Worm (Caenorhabditis elegans) whole organism, L4/young adult: Measurements from ENCODE around the gene C47D12.5.
"Not testable (repeated sequence)": the region's sequence is repeated elsewhere in the genome, so short reads cannot be mapped to it uniquely, and the experiment has no call there.

ENCODE experiments used
- W03F9.2 ChIP-seq: fragments of 150-350 bp; optimal IDR thresholded peaks from 2 replicates; lab custom pipeline; 2014; ENCODE audit warnings: missing biosample characterization, missing genetic modification characterization
- dao-5 ChIP-seq: sonication (generic microtip); optimal IDR thresholded peaks from 2 replicates; lab custom pipeline; 2016; ENCODE audit warnings: missing genotype, missing genetic modification characterization, moderate library complexity, missing compliant biosample characterization
- him-1 ChIP-seq: sonication (generic microtip); optimal IDR thresholded peaks from 2 replicates; lab custom pipeline; 2016; ENCODE audit warnings: missing genotype, missing genetic modification reagents, missing genetic modification characterization, missing compliant biosample characterization

Gene C47D12.5

DNA sequence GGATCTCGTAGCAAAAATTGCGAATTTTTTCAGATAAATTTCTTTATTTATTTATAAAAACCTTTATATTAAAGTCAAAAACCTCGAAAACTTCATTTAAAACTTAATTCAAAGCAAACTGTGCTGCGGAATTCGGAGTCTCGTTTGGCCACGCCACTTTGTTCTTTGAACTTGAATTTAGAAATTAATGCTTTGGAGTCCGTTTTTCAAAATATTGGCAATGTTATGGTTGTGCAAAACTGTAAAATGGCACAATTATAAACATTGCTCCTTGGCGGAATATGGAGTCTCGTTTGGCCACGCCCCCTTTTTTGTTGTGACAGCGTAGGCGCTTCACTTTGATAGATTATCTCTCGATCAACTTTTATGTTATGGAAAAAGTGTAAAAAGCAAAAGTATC, 34.5 kb upstream of the C47D12.5 start:
- TF ChIP-seq him-1 (tag; lab: Kevin White, UChicago) (no peak), W03F9.2 (tag; lab: Kevin White, UChicago) (no peak), dao-5 (tag; lab: Kevin White, UChicago) (no peak)

DNA sequence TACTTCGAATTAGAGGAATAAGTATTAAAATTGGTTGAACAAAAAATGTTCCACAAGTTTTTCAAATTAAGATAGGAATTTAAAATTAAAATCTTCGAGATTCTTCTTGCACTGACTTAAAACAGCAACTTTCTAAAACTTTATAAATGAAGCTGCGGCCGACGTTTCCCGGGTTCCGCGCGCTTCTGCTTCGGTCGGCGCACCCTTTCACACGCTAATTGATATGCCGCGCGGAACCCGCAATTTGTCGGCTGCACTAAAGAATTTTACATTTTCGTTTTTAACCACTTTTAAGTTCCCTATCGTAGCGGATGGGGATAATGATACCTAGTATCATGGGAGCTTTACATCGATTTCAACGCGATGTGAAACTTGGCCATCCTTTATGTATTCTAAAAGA, 29.7 kb upstream of the C47D12.5 start:
- TF ChIP-seq W03F9.2 (tag; lab: Kevin White, UChicago) (no peak), him-1 (tag; lab: Kevin White, UChicago) (no peak), dao-5 (tag; lab: Kevin White, UChicago) (no peak)

DNA sequence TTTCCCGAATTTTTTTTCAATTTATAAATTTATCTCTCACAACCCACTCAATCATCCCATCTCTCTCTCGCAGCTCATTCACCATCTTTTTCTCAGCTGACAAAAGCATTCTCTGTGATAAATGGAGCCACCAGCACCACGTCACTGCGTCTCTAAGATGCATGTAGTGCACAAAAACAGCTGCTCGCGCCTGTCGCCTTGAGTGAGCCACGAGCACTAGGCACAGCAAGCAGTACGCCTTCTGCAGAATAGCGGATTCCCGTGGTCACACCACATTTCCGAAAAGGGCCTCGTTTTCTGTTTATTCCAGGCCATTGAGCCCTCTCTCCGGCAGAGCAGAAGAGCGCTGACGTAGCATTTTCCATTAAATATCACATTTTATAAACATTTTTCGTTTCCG, 28.5 kb upstream of the C47D12.5 start, which contains the start of gene F13D12.10:
Gene F13D12.10, plus strand, starts transcription at position 231 of the 400 bp plus-strand sequence.
- TF ChIP-seq W03F9.2 (tag; lab: Kevin White, UChicago): no peak
- no peak for TF ChIP-seq him-1 (tag; lab: Kevin White, UChicago)
- no peak for TF ChIP-seq dao-5 (tag; lab: Kevin White, UChicago)

DNA sequence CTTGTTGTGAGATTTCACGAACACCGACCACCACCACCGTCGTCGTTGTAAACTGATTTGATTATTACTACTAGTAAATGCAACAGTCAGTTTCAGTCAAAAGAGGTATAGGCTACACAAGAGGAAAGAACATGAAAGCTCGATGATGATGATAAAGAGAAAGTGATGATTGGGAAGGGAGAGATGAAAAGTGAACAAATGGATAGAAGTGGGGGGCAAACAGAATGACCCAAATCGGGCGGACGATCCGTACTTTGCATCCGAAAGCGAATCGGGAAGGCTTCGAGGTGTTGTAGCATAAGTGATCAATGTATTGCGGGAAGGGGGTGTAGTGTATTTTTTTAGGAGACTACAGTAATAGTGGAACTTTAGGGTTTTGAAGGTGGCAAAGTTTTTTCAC, 25.7 kb upstream of the C47D12.5 start:
- TF ChIP-seq dao-5 (tag; lab: Kevin White, UChicago) (no peak), W03F9.2 (tag; lab: Kevin White, UChicago) (no peak), him-1 (tag; lab: Kevin White, UChicago) (no peak)

DNA sequence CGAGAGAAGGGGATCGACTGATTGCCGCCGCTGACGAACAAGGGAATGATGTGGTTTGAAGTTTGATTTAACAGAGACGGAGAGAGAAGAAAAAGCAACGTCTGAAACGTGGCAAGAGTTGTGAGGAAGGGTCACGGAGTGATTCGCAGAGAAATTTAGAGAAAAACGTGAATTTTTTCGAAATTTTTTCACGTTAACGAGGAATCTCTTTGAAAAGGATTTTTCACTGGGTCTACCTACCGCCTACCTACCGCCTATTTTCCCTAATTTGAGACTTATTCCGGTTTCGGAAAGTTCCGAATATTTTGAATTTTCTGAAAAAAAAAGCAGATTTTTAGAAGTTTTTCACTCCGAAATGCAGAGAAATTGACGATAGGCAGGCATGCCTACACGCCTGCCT, 24.4 kb upstream of the C47D12.5 start, which contains the start of gene fcmt-1:
Gene fcmt-1, minus strand, starts transcription at position 101 of the 400 bp plus-strand sequence.
- TF ChIP-seq dao-5 (tag; lab: Kevin White, UChicago): no peak

DNA sequence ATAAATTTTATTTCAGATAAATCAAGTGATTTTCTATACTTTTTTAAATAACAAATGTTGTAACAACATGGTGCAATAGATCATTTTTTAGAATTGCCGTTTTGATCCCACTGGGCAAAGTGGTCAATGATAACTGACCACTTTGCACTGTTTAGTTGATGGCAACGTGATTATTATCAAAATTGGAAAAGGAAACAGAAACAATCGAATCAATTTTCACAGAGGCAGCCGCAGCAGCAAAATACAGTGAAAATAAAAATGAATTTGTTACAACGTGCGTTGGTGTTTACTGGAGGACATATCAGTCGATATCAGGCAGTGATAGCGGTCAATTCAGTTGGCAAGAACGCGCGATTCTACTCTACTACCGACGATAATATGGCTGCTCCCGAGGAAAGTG, 20.7 kb upstream of the C47D12.5 start, which contains the start of gene VF13D12L.3:
Gene VF13D12L.3, plus strand, starts transcription at position 223 of the 400 bp plus-strand sequence.
- TF ChIP-seq W03F9.2 (tag; lab: Kevin White, UChicago) (no peak), him-1 (tag; lab: Kevin White, UChicago) (no peak), dao-5 (tag; lab: Kevin White, UChicago) (no peak)

DNA sequence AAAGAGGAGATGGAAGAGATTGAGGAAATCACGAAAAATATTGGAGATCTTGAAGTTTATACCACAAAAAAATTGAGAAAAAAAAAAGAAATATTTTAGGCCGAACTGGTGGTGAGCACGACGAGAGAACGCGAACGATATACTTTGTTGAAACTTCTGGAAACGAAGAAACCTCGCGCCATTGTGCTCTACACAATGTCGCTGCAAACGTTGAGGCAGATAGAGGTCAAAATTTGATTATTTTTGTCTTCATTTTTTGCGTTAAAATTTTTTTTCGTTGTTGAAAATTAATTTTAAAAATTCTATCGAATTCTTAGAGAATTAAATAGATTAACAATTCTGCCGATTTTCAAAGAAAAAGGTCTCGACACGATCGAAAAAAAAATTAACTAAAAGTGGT, 15.6 kb upstream of the C47D12.5 start:
- TF ChIP-seq him-1 (tag; lab: Kevin White, UChicago) (no peak), W03F9.2 (tag; lab: Kevin White, UChicago) (no peak), dao-5 (tag; lab: Kevin White, UChicago) (no peak)

DNA sequence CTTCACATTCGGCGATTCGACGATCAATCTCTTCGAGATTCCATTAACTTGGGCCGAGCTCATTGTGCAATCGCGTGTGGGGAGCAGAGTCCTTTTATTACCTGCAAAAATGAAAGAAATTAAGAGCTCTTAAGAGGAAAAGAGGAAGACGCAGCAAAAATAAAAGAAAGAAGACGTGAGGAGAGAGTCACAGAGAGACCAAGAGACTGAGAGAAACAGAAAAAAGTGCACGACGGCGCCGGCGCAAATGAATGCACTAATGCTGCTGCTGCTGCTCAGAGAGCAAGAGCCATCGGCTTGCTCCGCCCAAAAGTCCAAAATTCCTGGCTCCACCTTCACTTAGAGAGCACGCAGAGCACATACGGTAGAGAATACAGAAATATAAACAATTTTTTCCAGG, 15.1 kb upstream of the C47D12.5 start, which contains the start of gene inos-1:
Gene inos-1, minus strand, starts transcription at position 101 of the 400 bp plus-strand sequence.
- no peak for TF ChIP-seq him-1 (tag; lab: Kevin White, UChicago)
- TF ChIP-seq dao-5 (tag; lab: Kevin White, UChicago): no peak
- no peak for TF ChIP-seq W03F9.2 (tag; lab: Kevin White, UChicago)

DNA sequence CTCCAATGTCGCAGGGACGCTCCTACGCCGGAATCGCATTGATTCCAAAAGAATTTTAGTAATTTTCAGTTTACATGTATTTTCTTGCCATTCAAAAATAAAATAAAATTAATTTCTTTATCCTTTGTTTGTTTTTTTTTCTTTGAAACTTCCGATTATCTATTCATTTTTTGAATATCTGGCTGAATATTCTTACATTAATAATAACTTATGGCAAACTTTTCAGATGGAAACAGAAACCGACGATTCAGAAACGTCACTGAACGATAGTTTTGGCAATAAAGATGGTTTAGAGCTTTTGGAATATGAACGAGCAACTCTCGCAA, 10.8 kb upstream of the C47D12.5 start, which contains the start of gene xpf-1:
Gene xpf-1, plus strand, starts transcription at position 227 of the 326 bp plus-strand sequence.
- no peak for TF ChIP-seq W03F9.2 (tag; lab: Kevin White, UChicago)
- no peak for TF ChIP-seq him-1 (tag; lab: Kevin White, UChicago)
- TF ChIP-seq dao-5 (tag; lab: Kevin White, UChicago): no peak

DNA sequence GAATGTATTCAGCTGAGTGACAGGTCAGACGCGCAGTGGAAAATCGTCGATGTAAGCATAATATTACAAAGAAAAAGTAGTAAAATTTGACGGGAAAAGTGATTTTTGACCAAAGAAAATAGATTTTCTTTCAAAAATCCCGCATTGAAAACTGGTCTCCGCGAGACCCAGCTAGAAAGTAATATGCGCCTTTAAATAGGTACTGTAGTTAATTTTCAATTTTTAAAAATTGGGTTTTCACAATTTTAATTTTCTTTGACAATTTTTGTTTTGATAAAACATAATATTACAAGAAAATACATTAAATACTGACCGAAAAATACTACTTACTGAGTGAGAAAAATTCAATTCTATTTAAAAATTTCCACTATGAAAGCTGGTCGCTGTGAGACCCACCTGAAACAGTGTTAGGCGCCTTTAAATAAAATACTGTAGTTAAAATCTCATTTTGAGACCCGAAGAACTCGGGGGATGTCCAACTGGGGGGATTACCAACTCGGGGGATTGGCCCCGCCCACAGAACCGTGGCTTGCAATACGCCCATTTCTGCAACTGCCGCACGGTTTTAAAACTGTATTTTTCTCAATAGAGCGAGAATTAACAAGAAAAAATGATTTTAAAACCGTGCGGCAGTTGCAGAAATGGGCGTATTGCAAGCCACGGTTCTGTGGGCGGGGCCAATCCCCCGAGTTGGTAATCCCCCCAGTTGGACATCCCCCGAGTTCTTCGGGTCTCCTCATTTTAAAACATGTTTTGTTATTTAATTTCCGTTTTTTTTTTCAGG, 10.3 kb upstream of the C47D12.5 start, which contains the start of gene tars-1:
Gene tars-1, minus strand, starts transcription at position 497 of the 784 bp plus-strand sequence.
- TF ChIP-seq him-1, dao-5, W03F9.2 (tag; lab: Kevin White, UChicago): not testable (repeated sequence)

DNA sequence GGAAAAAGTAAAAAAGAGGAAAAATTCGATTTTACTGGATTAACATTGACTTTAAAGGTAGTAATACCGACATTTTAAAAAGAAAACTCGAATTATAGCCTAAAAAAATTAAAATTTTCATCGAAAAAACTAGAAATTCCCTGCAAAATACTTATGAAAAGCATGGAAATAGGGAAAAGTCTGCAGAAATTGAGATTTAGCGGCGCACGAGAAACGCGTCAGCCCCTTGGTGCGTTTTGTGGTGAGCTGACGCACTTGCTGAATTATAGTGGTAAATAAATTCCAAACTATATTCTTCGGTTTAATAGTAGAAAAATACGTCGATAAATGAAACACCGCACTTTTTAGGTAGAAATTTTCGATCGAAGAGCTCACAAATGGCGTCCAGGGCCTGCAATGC, 9.4 kb upstream of the C47D12.5 start:
- TF ChIP-seq W03F9.2 (tag; lab: Kevin White, UChicago) (no peak), him-1 (tag; lab: Kevin White, UChicago) (no peak), dao-5 (tag; lab: Kevin White, UChicago) (no peak)

DNA sequence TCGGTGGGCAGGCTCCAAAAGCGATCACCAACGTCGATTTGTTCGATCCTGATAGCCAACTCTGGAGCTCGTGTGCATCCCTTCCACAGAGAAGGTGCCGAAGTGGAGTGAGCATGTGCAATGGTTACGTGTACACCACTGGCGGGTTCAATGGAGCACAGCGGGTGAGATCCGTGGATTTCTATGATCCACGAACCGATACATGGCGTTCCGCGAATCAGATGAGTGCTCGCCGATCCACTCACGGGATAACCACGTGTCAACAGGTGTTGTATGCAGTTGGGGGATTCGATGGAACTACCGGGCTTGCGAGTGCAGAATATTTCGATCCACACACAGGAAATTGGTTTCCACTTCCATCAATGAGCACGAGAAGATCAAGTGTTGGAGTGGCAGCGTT, 5.8 kb upstream of the C47D12.5 start:
- TF ChIP-seq W03F9.2 (tag; lab: Kevin White, UChicago) (no peak), him-1 (tag; lab: Kevin White, UChicago) (no peak), dao-5 (tag; lab: Kevin White, UChicago) (no peak)

DNA sequence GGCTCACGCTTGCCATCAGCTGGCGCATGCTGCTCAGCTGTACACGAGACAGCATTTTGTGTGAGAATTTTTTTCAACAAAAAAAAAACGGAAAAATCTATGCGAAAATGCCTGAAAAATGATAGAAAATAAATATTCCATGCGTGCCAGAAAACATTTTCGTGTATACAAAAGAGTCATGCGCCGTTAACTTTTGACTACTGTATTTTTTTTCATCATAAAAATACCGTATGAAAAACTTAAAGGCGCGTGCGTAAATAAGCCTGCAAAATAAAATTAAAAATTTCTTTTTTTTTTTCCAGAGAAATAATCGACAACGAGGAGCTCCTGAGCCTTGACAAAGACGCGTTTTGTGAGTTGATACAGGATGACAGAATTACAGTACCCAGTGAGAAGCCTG, 4.9 kb upstream of the C47D12.5 start:
- no peak for TF ChIP-seq W03F9.2 (tag; lab: Kevin White, UChicago)
- TF ChIP-seq him-1 (tag; lab: Kevin White, UChicago): no peak
- no peak for TF ChIP-seq dao-5 (tag; lab: Kevin White, UChicago)

DNA sequence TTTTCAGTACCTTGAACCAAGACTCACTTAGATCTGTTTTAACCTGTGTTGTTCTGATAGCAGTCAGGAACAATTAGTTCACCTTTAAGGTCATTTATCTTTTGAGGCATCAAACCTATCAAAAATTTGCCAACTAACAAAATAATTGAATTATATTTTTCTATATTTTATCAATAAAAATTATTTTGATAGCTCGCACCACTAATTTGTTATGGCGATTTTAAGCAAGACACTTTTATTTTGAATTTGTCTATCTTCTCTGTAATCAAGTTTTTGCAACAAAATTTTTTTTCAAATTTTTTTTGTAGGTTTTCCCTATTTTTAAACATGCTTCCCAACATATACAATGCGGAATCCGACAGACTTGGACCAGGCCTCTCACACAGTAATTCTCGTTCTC, 3.6 kb upstream of the C47D12.5 start, which contains the start of gene kel-1:
Gene kel-1, plus strand, starts transcription at position 301 of the 400 bp plus-strand sequence.
- no peak for TF ChIP-seq dao-5 (tag; lab: Kevin White, UChicago)
- no peak for TF ChIP-seq W03F9.2 (tag; lab: Kevin White, UChicago)
- TF ChIP-seq him-1 (tag; lab: Kevin White, UChicago): no peak
